Fruit fly (Drosophila melanogaster) whole organism, embryonic: ENCODE data around the gene Rlb1.
A peak's percentile ranks its signal among the peaks of the same experiment; 100 is the strongest.

Experiments
- Atf-2 ChIP-seq: fragments of 200-800 bp; sonication (Bioruptor generic); optimal IDR thresholded peaks from 2 replicates; lab custom pipeline; 2016; ENCODE audit warnings: missing biosample characterization, missing genetic modification characterization
- Atf3 ChIP-seq: fragments of 200-800 bp; sonication (Bioruptor generic); optimal IDR thresholded peaks from 3 replicates; lab custom pipeline; 2016; ENCODE audit warnings: missing biosample characterization, missing genetic modification characterization
- Awh ChIP-seq: fragments of 200-800 bp; sonication (Bioruptor generic); IDR thresholded peaks from 2 replicates; pipeline ENCODE4, ENCODE4 v1.3.6; 2022; ENCODE audit warnings: missing biosample characterization, missing genetic modification characterization
- B-H1 ChIP-seq: fragments of 200-800 bp; sonication (Bioruptor generic); IDR thresholded peaks from 3 replicates; pipeline ENCODE4 v1.3.6; 2022; ENCODE audit warnings: missing biosample characterization, missing genetic modification characterization
- CG10321 ChIP-seq: fragments of 200-800 bp; sonication (Bioruptor generic); IDR thresholded peaks from 2 replicates; pipeline ENCODE4 v1.3.6; 2022; ENCODE audit warnings: missing biosample characterization, missing genetic modification characterization
- CG11398 ChIP-seq: fragments of 200-800 bp; sonication (Bioruptor generic); optimal IDR thresholded peaks from 2 replicates; lab custom pipeline; 2016; ENCODE audit warnings: missing biosample characterization, missing genetic modification characterization
- CG11696 ChIP-seq: fragments of 200-800 bp; sonication (Bioruptor generic); IDR thresholded peaks from 2 replicates; pipeline ENCODE4 v1.3.6; 2022; ENCODE audit warnings: missing biosample characterization, missing genetic modification characterization
- CG12071 ChIP-seq: fragments of 200-800 bp; sonication (Bioruptor generic); optimal IDR thresholded peaks from 3 replicates; lab custom pipeline; 2018; ENCODE audit warnings: missing biosample characterization, mild to moderate bottlenecking, missing genetic modification characterization
- CG13287 ChIP-seq: fragments of 200-800 bp; sonication (Bioruptor generic); IDR thresholded peaks from 2 replicates; pipeline ENCODE4 v1.3.6; 2022; ENCODE audit warnings: missing biosample characterization, missing genetic modification characterization; ENCODE audit not compliant: partially characterized antibody
- CG13296 ChIP-seq: fragments of 200-800 bp; sonication (Bioruptor generic); optimal IDR thresholded peaks from 3 replicates; lab custom pipeline; 2018; ENCODE audit warnings: missing biosample characterization, mild to moderate bottlenecking, missing genetic modification characterization
- CG17612 ChIP-seq: fragments of 200-800 bp; sonication (Bioruptor generic); IDR thresholded peaks from 2 replicates; pipeline ENCODE4 v1.3.6; 2022; ENCODE audit warnings: missing biosample characterization, missing genetic modification characterization
- CG18599 ChIP-seq: fragments of 200-800 bp; sonication (Bioruptor generic); optimal IDR thresholded peaks from 3 replicates; lab custom pipeline; 2017; ENCODE audit warnings: missing biosample characterization, missing genetic modification characterization, mild to moderate bottlenecking, moderate library complexity, missing genetic modification reagents
- CG2712 ChIP-seq: fragments of 200-800 bp; optimal IDR thresholded peaks from 3 replicates; lab custom pipeline; 2019; ENCODE audit warnings: missing biosample characterization, mild to moderate bottlenecking, missing genetic modification characterization, moderate library complexity
- CG30020 ChIP-seq: fragments of 200-800 bp; optimal IDR thresholded peaks from 2 replicates; lab custom pipeline; 2019; ENCODE audit warnings: missing biosample characterization, mild to moderate bottlenecking, missing genetic modification characterization, moderate library complexity
- CG4328 ChIP-seq: fragments of 200-800 bp; sonication (Bioruptor generic); optimal IDR thresholded peaks from 3 replicates; lab custom pipeline; 2017; ENCODE audit warnings: missing biosample characterization, missing genetic modification reagents, missing genetic modification characterization
- CG4707 ChIP-seq: fragments of 200-800 bp; sonication (Bioruptor generic); optimal IDR thresholded peaks from 2 replicates; lab custom pipeline; 2018; ENCODE audit warnings: missing biosample characterization, mild to moderate bottlenecking, missing genetic modification characterization, moderate library complexity
- CG6175 ChIP-seq: fragments of 200-800 bp; sonication (Bioruptor generic); IDR thresholded peaks from 3 replicates; pipeline ENCODE4 v1.3.6; 2022; ENCODE audit warnings: missing biosample characterization, missing genetic modification characterization
- CG6791 ChIP-seq: fragments of 200-800 bp; sonication (Bioruptor generic); IDR thresholded peaks from 3 replicates; pipeline ENCODE4 v1.3.6; 2022; ENCODE audit warnings: missing biosample characterization, missing genetic modification characterization; ENCODE audit not compliant: partially characterized antibody
- CG9437 ChIP-seq: fragments of 200-800 bp; sonication (Bioruptor generic); optimal IDR thresholded peaks from 2 replicates; lab custom pipeline; 2018; ENCODE audit warnings: missing biosample characterization, mild to moderate bottlenecking, missing genetic modification characterization
- CG9932 ChIP-seq: fragments of 200-800 bp; sonication (Bioruptor generic); IDR thresholded peaks from 2 replicates; pipeline ENCODE4 v1.3.6; 2022; ENCODE audit warnings: missing biosample characterization, missing genetic modification characterization
- Ets97D ChIP-seq: fragments of 200-800 bp; sonication (Bioruptor generic); optimal IDR thresholded peaks from 3 replicates; lab custom pipeline; 2016; ENCODE audit warnings: missing biosample characterization, missing genetic modification characterization
- HLH3B ChIP-seq: fragments of 200-800 bp; sonication (Bioruptor generic); IDR thresholded peaks from 2 replicates; pipeline ENCODE4 v1.3.6; 2022; ENCODE audit warnings: missing biosample characterization, missing genetic modification characterization
- HLH54F ChIP-seq: fragments of 200-800 bp; sonication (Bioruptor generic); optimal IDR thresholded peaks from 3 replicates; lab custom pipeline; 2016; ENCODE audit warnings: missing biosample characterization, missing genetic modification characterization
- Hr39 ChIP-seq: fragments of >200 bp; optimal IDR thresholded peaks from 2 replicates; lab custom pipeline; 2017
- Kr ChIP-seq: fragments of 200-800 bp; sonication (Bioruptor generic); optimal IDR thresholded peaks from 2 replicates; lab custom pipeline; 2017; ENCODE audit warnings: missing biosample characterization, mild to moderate bottlenecking, missing genetic modification characterization
- Lhr ChIP-seq: fragments of 200-800 bp; sonication (Bioruptor generic); optimal IDR thresholded peaks from 3 replicates; lab custom pipeline; 2017; ENCODE audit warnings: mild to moderate bottlenecking, missing biosample characterization, missing genetic modification reagents, missing genetic modification characterization
- Lpt ChIP-seq: fragments of >200 bp; optimal IDR thresholded peaks from 2 replicates; lab custom pipeline; 2018; ENCODE audit warnings: missing biosample characterization, missing genetic modification characterization
- NfI ChIP-seq: fragments of 200-800 bp; sonication (Bioruptor generic); optimal IDR thresholded peaks from 3 replicates; lab custom pipeline; 2018; ENCODE audit warnings: missing biosample characterization, mild to moderate bottlenecking, missing genetic modification characterization, moderate library complexity
- Ptx1 ChIP-seq: fragments of 200-800 bp; sonication (Bioruptor generic); IDR thresholded peaks from 2 replicates; pipeline ENCODE4 v1.3.6; 2022; ENCODE audit warnings: missing biosample characterization, missing genetic modification characterization
- Rfx ChIP-seq: fragments of 200-800 bp; sonication (Bioruptor generic); IDR thresholded peaks from 2 replicates; pipeline ENCODE4 v1.3.6; 2022; ENCODE audit warnings: missing biosample characterization, missing genetic modification characterization
- Taf1 ChIP-seq: fragments of 200-800 bp; sonication (Bioruptor generic); IDR thresholded peaks from 2 replicates; pipeline ENCODE4 v1.3.6; 2022; ENCODE audit warnings: missing biosample characterization, missing genetic modification characterization
- Tbp ChIP-seq: fragments of >200 bp; optimal IDR thresholded peaks from 2 replicates; lab custom pipeline; 2018; ENCODE audit warnings: missing biosample characterization, missing genetic modification characterization
- Vsx1 ChIP-seq: fragments of 200-800 bp; sonication (Bioruptor generic); optimal IDR thresholded peaks from 2 replicates; lab custom pipeline; 2017; ENCODE audit warnings: missing biosample characterization, mild to moderate bottlenecking, missing genetic modification characterization, missing genetic modification reagents
- ash1 ChIP-seq: fragments of 200-800 bp; sonication (Bioruptor generic); optimal IDR thresholded peaks from 2 replicates; lab custom pipeline; 2018; ENCODE audit warnings: missing biosample characterization, mild to moderate bottlenecking, missing genetic modification characterization
- ato ChIP-seq: fragments of 200-800 bp; sonication (Bioruptor generic); IDR thresholded peaks from 2 replicates; pipeline ENCODE4 v1.3.6; 2022; ENCODE audit warnings: missing biosample characterization, missing genetic modification characterization; ENCODE audit not compliant: partially characterized antibody
- cas ChIP-seq: fragments of 200-800 bp; sonication (Bioruptor generic); IDR thresholded peaks from 2 replicates; pipeline ENCODE4 v1.3.6; 2022; ENCODE audit warnings: missing biosample characterization, missing genetic modification characterization
- corto ChIP-seq: fragments of 200-800 bp; sonication (Bioruptor generic); optimal IDR thresholded peaks from 2 replicates; lab custom pipeline; 2016; ENCODE audit warnings: missing biosample characterization, mild to moderate bottlenecking, missing genetic modification characterization, moderate library complexity
- dpn ChIP-seq, 2 experiments: fragments of 200-800 bp; sonication (Bioruptor generic); optimal IDR thresholded peaks; 3 replicates each; lab custom pipeline; 2016; ENCODE audit warnings: missing biosample characterization in 2 of 2, missing genetic modification characterization in 2 of 2
- jigr1 ChIP-seq: fragments of 200-800 bp; sonication (Bioruptor generic); IDR thresholded peaks from 3 replicates; pipeline ENCODE4 v1.3.6; 2022; ENCODE audit warnings: missing biosample characterization, missing genetic modification characterization
- jumu ChIP-seq: fragments of 200-800 bp; sonication (Bioruptor generic); optimal IDR thresholded peaks from 3 replicates; lab custom pipeline; 2016; ENCODE audit warnings: missing biosample characterization, missing genetic modification characterization
- lola ChIP-seq, 3 experiments: fragments of >200 bp in 2 of 3; fragments of 200-800 bp in 1 of 3; sonication (Bioruptor generic) in 1 of 3; optimal IDR thresholded peaks; 2 replicates each; lab custom pipeline; 2017 to 2019; ENCODE audit warnings: missing biosample characterization in 3 of 3, missing genetic modification characterization in 3 of 3, mild to moderate bottlenecking in 1 of 3, moderate library complexity in 1 of 3
- pb ChIP-seq: fragments of 200-800 bp; sonication (Bioruptor generic); optimal IDR thresholded peaks from 3 replicates; lab custom pipeline; 2016; ENCODE audit warnings: missing biosample characterization, missing genetic modification characterization
- pfk ChIP-seq: fragments of 200-800 bp; sonication (Bioruptor generic); optimal IDR thresholded peaks from 2 replicates; lab custom pipeline; 2018; ENCODE audit warnings: missing biosample characterization, mild to moderate bottlenecking, missing genetic modification characterization, moderate library complexity
- psq ChIP-seq: fragments of 200-800 bp; sonication (Bioruptor generic); optimal IDR thresholded peaks from 2 replicates; lab custom pipeline; 2017; ENCODE audit warnings: missing biosample characterization, missing genetic modification characterization
- pum ChIP-seq: fragments of 200-800 bp; sonication (Bioruptor generic); optimal IDR thresholded peaks from 2 replicates; lab custom pipeline; 2016; ENCODE audit warnings: missing biosample characterization, missing genetic modification characterization
- run ChIP-seq: fragments of 200-800 bp; sonication (Bioruptor generic); optimal IDR thresholded peaks from 3 replicates; lab custom pipeline; 2018; ENCODE audit warnings: missing biosample characterization, mild to moderate bottlenecking, missing genetic modification characterization
- sd ChIP-seq: fragments of 200-800 bp; sonication (Bioruptor generic); optimal IDR thresholded peaks from 3 replicates; lab custom pipeline; 2018; ENCODE audit warnings: missing biosample characterization, mild to moderate bottlenecking, missing genetic modification characterization, moderate library complexity
- sens ChIP-seq: fragments of 200-800 bp; sonication (Bioruptor generic); peaks from one replicate; lab custom pipeline; 2016; ENCODE audit warnings: missing biosample characterization, missing genetic modification characterization
- sens-2 ChIP-seq: fragments of 200-800 bp; sonication (Bioruptor generic); IDR thresholded peaks from 2 replicates; pipeline ENCODE4 v1.3.6; 2022; ENCODE audit warnings: missing biosample characterization, missing genetic modification characterization
- sima ChIP-seq: fragments of 200-800 bp; sonication (Bioruptor generic); optimal IDR thresholded peaks from 2 replicates; lab custom pipeline; 2016; ENCODE audit warnings: missing biosample characterization, missing genetic modification characterization
- wor ChIP-seq: fragments of 200-800 bp; sonication (Bioruptor generic); IDR thresholded peaks from 2 replicates; pipeline ENCODE4 v1.3.6; 2022; ENCODE audit warnings: missing biosample characterization, missing genetic modification characterization
- zf30C ChIP-seq: fragments of 200-800 bp; sonication (Bioruptor generic); optimal IDR thresholded peaks from 3 replicates; lab custom pipeline; 2018; ENCODE audit warnings: missing biosample characterization, mild to moderate bottlenecking, missing genetic modification characterization

Rlb1 gene

DNA sequence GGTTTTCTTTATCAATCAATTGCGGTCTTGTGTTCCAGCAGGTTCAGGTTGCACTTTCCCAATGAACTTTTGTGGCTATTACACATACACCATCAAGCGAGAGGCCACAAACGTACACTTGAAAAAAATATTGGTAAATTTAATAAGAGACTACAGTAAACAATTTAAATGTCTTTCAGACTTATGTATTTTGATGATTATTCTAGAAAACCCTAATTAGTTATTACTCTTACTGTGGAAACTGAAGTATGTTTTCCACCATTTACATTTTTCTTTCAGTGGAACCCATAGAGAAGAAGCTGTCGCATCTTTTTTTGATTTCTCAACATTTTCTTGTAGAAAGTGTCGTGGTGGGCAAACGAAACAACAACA is 21.0 kb downstream of the Rlb1 start (continued):
- peak; percentile 93 for TF ChIP-seq Atf-2
- peak; percentile 99 for TF ChIP-seq sens (GFP tag; lab: Kevin White, UChicago)
- peak; percentile 81 for TF ChIP-seq jigr1 (GFP tag; lab: Robert Waterston, UW)
- peak; percentile 63; the same call in 1 of the 2 replicates for TF ChIP-seq Taf1
- TF ChIP-seq CG13287 (GFP tag; lab: Robert Waterston, UW), result no peak
- TF ChIP-seq B-H1 (GFP tag; lab: Robert Waterston, UW), result peak; percentile 86
- peak; percentile 82 for TF ChIP-seq CG11696
- no peak for TF ChIP-seq Lpt
- no peak for TF ChIP-seq Hr39 (lab: Kevin White, UChicago)
- peak; percentile 93 to 94 for TF ChIP-seq dpn (GFP tag; optimal IDR thresholded peaks at IDR 0.05; lab: Kevin White, UChicago)
- peak; percentile 38 for TF ChIP-seq sd (tag; lab: Kevin White, UChicago)
- TF ChIP-seq CG10321 (GFP tag; lab: Robert Waterston, UW), result peak; percentile 59
- TF ChIP-seq pum (GFP tag; lab: Kevin White, UChicago), result peak; percentile 94
- 0 out of 3 replicates have a peak, but pooled peaks have one; percentile 64 for TF ChIP-seq CG6175 (GFP tag; lab: Robert Waterston, UW)
- peak; percentile 90 for TF ChIP-seq CG9437 (GFP tag; lab: Kevin White, UChicago)
- peak; percentile 72 for TF ChIP-seq Vsx1 (GFP tag; lab: Kevin White, UChicago)
- peak; percentile 84 for TF ChIP-seq pb
- TF ChIP-seq HLH3B (GFP tag; lab: Robert Waterston, UW), result peak; percentile 93
- peak; percentile 94 for TF ChIP-seq Atf3
- TF ChIP-seq CG13296 (GFP tag; lab: Kevin White, UChicago), result peak; percentile 81
- TF ChIP-seq Ets97D (GFP tag; lab: Kevin White, UChicago), result peak; percentile 74
- peak; percentile 87 for TF ChIP-seq CG18599 (GFP tag; lab: Kevin White, UChicago)
- TF ChIP-seq CG2712, result peak; percentile 96
- peak; percentile 92 for TF ChIP-seq Ptx1
- 0 out of 2 replicates have a peak, but pooled peaks have one; percentile 35 for TF ChIP-seq cas
- TF ChIP-seq zf30C, result peak; percentile 58
- TF ChIP-seq pfk (GFP tag; lab: Kevin White, UChicago), result no peak
- TF ChIP-seq CG11398 (GFP tag; lab: Kevin White, UChicago), result peak; percentile 94
- TF ChIP-seq CG17612 (GFP tag; lab: Robert Waterston, UW), result peak; percentile 75
- peak; percentile 72 for TF ChIP-seq psq (GFP tag; lab: Kevin White, UChicago)
- peak; percentile 85 for TF ChIP-seq NfI (GFP tag; lab: Kevin White, UChicago)
- TF ChIP-seq Kr (GFP tag; lab: Kevin White, UChicago), result no peak
- peak; percentile 81 for TF ChIP-seq jumu (GFP tag; lab: Kevin White, UChicago)
- no peak for TF ChIP-seq Tbp
- TF ChIP-seq Lhr, result peak; percentile 89
- no peak; the same call in 1 of the 2 replicates for TF ChIP-seq CG9932 (GFP tag; lab: Robert Waterston, UW)
- TF ChIP-seq CG12071 (GFP tag; lab: Kevin White, UChicago), result peak; percentile 87
- peak; percentile 92 for TF ChIP-seq sens-2 (GFP tag; lab: Robert Waterston, UW)
- TF ChIP-seq ash1 (GFP tag; lab: Kevin White, UChicago), result no peak
- peak; percentile 94 for TF ChIP-seq run (tag; lab: Kevin White, UChicago)
- peak; percentile 82 for TF ChIP-seq HLH54F (GFP tag; lab: Kevin White, UChicago)
- TF ChIP-seq CG4328 (GFP tag; lab: Kevin White, UChicago), result peak; percentile 86
- TF ChIP-seq lola (GFP tag; optimal IDR thresholded peaks at IDR 0.05; lab: Kevin White, UChicago), result peak in 1 of 3 experiments; percentile 89
- TF ChIP-seq Rfx (GFP tag; lab: Robert Waterston, UW), result peak; percentile 87; the same call in 1 of the 2 replicates
- no peak for TF ChIP-seq CG6791 (GFP tag; lab: Robert Waterston, UW)
- TF ChIP-seq CG4707, result peak; percentile 85
- TF ChIP-seq wor (GFP tag; lab: Robert Waterston, UW), result peak; percentile 93
- TF ChIP-seq ato (GFP tag; lab: Robert Waterston, UW), result no peak
- no peak for TF ChIP-seq corto (GFP tag; lab: Kevin White, UChicago)
- peak; percentile 85 for TF ChIP-seq sima (GFP tag; lab: Kevin White, UChicago)
- peak; percentile 73 for TF ChIP-seq CG30020 (tag; lab: Kevin White, UChicago)
- peak; percentile 93 for TF ChIP-seq Awh (GFP tag; lab: Robert Waterston, UW)
